Worm (Caenorhabditis elegans) whole organism, young adult: ENCODE measurements around the gene slr-2.

ENCODE experiments used
- F39B2.1 ChIP-seq: fragments of 200-800 bp; sonication (Bioruptor generic); IDR thresholded peaks from 2 replicates; pipeline ENCODE4 v1.3.6; 2022; ENCODE audit warnings: missing genetic modification reagents, missing genetic modification characterization, missing compliant biosample characterization
- F52B5.7 ChIP-seq: sonication (generic microtip); optimal IDR thresholded peaks from 2 replicates; lab custom pipeline; 2016; ENCODE audit warnings: mild to moderate bottlenecking, missing genetic modification characterization, missing compliant biosample characterization
- mel-28 ChIP-seq: sonication (generic microtip); optimal IDR thresholded peaks from 2 replicates; lab custom pipeline; 2016; ENCODE audit warnings: borderline replicate concordance, mild to moderate bottlenecking, missing genetic modification characterization, missing compliant biosample characterization

- TF ChIP-seq mel-28 (tag; lab: Kevin White, UChicago) (no peak), F39B2.1 (no peak), F52B5.7 (tag; lab: Kevin White, UChicago) (no peak)
Observed at ce11 chrV:18081857-18082256, 5.1 kb upstream of the slr-2 start, which contains the start of gene nova-1.
